Worm (Caenorhabditis elegans) whole organism, young adult: Measurements from ENCODE around the gene trpp-6.

Experiments used
- F37B4.10 ChIP-seq: fragments of 200-800 bp; sonication (Bioruptor generic); IDR thresholded peaks from 2 replicates; pipeline ENCODE4 v1.3.6; 2022; ENCODE audit warnings: missing genetic modification characterization, missing compliant biosample characterization
- ceh-100 ChIP-seq: fragments of 200-800 bp; sonication (Bioruptor generic); IDR thresholded peaks from 2 replicates; pipeline ENCODE4 v1.3.6; 2022; ENCODE audit warnings: missing genetic modification reagents, missing genetic modification characterization, missing compliant biosample characterization
- ceh-27 ChIP-seq: fragments of 200-800 bp; sonication (Bioruptor generic); optimal IDR thresholded peaks from 2 replicates; lab custom pipeline; 2018; ENCODE audit warnings: mild to moderate bottlenecking, missing genetic modification characterization, moderate library complexity, missing compliant biosample characterization
- dpff-1 ChIP-seq: sonication (generic microtip); optimal IDR thresholded peaks from 2 replicates; lab custom pipeline; 2017; ENCODE audit warnings: mild to moderate bottlenecking, missing genetic modification characterization, missing compliant biosample characterization
- egl-18 ChIP-seq: fragments of 200-800 bp; sonication (Bioruptor generic); IDR thresholded peaks from 2 replicates; pipeline ENCODE4 v1.3.6; 2022; ENCODE audit warnings: missing genetic modification reagents, missing genetic modification characterization, missing compliant biosample characterization
- hlh-26 ChIP-seq: fragments of 200-800 bp; sonication (Bioruptor generic); conservative IDR thresholded peaks from 2 replicates; pipeline ENCODE4 v1.3.6; 2022; ENCODE audit warnings: missing genetic modification reagents, missing genetic modification characterization, missing compliant biosample characterization
- madf-6 ChIP-seq: fragments of 200-800 bp; sonication (Bioruptor generic); IDR thresholded peaks from 2 replicates; pipeline ENCODE4 v1.3.6; 2022; ENCODE audit warnings: missing genetic modification reagents, missing genetic modification characterization, missing compliant biosample characterization
- nhr-90 ChIP-seq: sonication (generic microtip); optimal IDR thresholded peaks from 2 replicates; lab custom pipeline; 2016; ENCODE audit warnings: missing genotype, mild to moderate bottlenecking, missing genetic modification characterization, missing compliant biosample characterization
- pha-4 ChIP-seq: fragments of 150-350 bp; sonication (generic microtip); optimal IDR thresholded peaks from 2 replicates; lab custom pipeline; 2014; ENCODE audit warnings: missing biosample characterization, missing genetic modification reagents, missing genetic modification characterization
- sea-2 ChIP-seq: fragments of 200-800 bp; sonication (Bioruptor generic); IDR thresholded peaks from 2 replicates; pipeline ENCODE4 v1.3.6; 2022; ENCODE audit warnings: missing genetic modification characterization, missing compliant biosample characterization
- snpc-1.1 ChIP-seq: sonication (generic microtip); optimal IDR thresholded peaks from 2 replicates; lab custom pipeline; 2017; ENCODE audit warnings: missing genetic modification characterization, mild to moderate bottlenecking, missing compliant biosample characterization, antibody characterized with exemption, moderate library complexity, missing genotype, missing genetic modification reagents; ENCODE audit not compliant: insufficient read depth
- unc-62 ChIP-seq: fragments of 150-350 bp; optimal IDR thresholded peaks from 2 replicates; lab custom pipeline; 2014; ENCODE audit warnings: missing biosample characterization, missing genetic modification reagents, missing genetic modification characterization
- zfh-2 ChIP-seq: fragments of 200-800 bp; sonication (Bioruptor generic); conservative IDR thresholded peaks from 2 replicates; pipeline ENCODE4 v1.3.6; 2022; ENCODE audit warnings: missing genetic modification reagents, missing genetic modification characterization, missing compliant biosample characterization

DNA sequence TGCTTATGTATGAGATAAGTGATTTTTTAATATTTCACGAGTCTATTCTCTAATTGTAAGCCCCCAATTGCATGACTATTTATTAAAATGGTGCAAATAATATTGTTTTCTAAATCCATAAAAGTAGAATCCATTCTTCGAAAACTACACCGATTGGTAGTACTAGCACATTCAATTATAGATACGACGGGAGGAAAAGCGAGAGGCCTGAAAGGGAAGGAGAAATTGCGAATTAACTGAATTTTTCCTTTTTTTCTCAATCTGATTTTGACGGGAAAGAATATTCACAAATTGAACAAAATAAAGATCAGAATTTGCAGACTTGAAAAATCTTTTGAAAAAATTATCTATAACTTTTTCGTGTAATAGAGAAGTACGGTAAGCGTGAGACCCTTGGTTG, 14.5 kb upstream of the trpp-6 start:
- no peak for TF ChIP-seq sea-2 (GFP tag; lab: Robert Waterston, UW)
- TF ChIP-seq pha-4 (tag; lab: Kevin White, UChicago) = no peak
- TF ChIP-seq dpff-1 (tag; lab: Kevin White, UChicago) = no peak
- TF ChIP-seq zfh-2 (GFP tag; lab: Robert Waterston, UW) = no peak
- no peak for TF ChIP-seq F37B4.10 (GFP tag; lab: Robert Waterston, UW)
- TF ChIP-seq nhr-90 = no peak
- TF ChIP-seq egl-18 = no peak
- no peak for TF ChIP-seq madf-6
- TF ChIP-seq snpc-1.1 (tag; lab: Kevin White, UChicago) = no peak
- no peak for TF ChIP-seq ceh-27 (GFP tag; lab: Kevin White, UChicago)
- no peak for TF ChIP-seq unc-62 (GFP tag; lab: Kevin White, UChicago)
- no peak for TF ChIP-seq hlh-26 (GFP tag; lab: Robert Waterston, UW)
- TF ChIP-seq ceh-100 (GFP tag; lab: Robert Waterston, UW) = no peak
